Worm (Caenorhabditis elegans): Measurements from ENCODE around the gene srh-281.

- no peak for TF ChIP-seq ets-7 (tag; optimal IDR thresholded peaks at IDR 0.05)
- TF ChIP-seq scrt-1 (GFP tag; IDR thresholded peaks at IDR 0.05) = no peak
- no peak for TF ChIP-seq pes-1 (GFP tag; IDR thresholded peaks at IDR 0.05)
- no peak for TF ChIP-seq ama-1 (optimal IDR thresholded peaks at IDR 0.05)
- no peak for TF ChIP-seq tra-4 (tag; optimal IDR thresholded peaks at IDR 0.05)
Measured at ce11 chrV:16211713-16212112, 21.1 kb downstream of the srh-281 start.

All from whole organism, early embryonic.